Worm (Caenorhabditis elegans) whole organism, L2 larva: ENCODE results near the gene srw-48.

ENCODE experiments used
- R02D3.7 ChIP-seq: fragments of 150-350 bp; optimal IDR thresholded peaks from 2 replicates; lab custom pipeline; 2014; ENCODE audit warnings: missing biosample characterization, missing genetic modification characterization
- alr-1 ChIP-seq: fragments of 150-350 bp; optimal IDR thresholded peaks from 2 replicates; lab custom pipeline; 2014; ENCODE audit warnings: missing biosample characterization, missing genetic modification characterization
- aly-2 ChIP-seq: fragments of 150-350 bp; optimal IDR thresholded peaks from 2 replicates; lab custom pipeline; 2014; ENCODE audit warnings: missing biosample characterization, missing genetic modification characterization
- ceh-82 ChIP-seq: fragments of 150-350 bp; optimal IDR thresholded peaks from 2 replicates; lab custom pipeline; 2014; ENCODE audit warnings: missing biosample characterization, missing genetic modification characterization
- lin-13 ChIP-seq: fragments of 150-350 bp; optimal IDR thresholded peaks from 2 replicates; lab custom pipeline; 2014; ENCODE audit warnings: missing biosample characterization, missing genetic modification reagents, missing genetic modification characterization
- lsy-2 ChIP-seq, 2 experiments: fragments of 150-350 bp in 1 of 2; sonication (generic microtip) in 1 of 2; optimal IDR thresholded peaks; 2 replicates each; lab custom pipeline; 2014 to 2017; ENCODE audit warnings: missing biosample characterization in 2 of 2, missing genetic modification characterization in 2 of 2
- nhr-11 ChIP-seq: fragments of 150-350 bp; optimal IDR thresholded peaks from 2 replicates; lab custom pipeline; 2014; ENCODE audit warnings: missing biosample characterization, missing genetic modification characterization
- nhr-12 ChIP-seq: fragments of 150-350 bp; optimal IDR thresholded peaks from 2 replicates; lab custom pipeline; 2014; ENCODE audit warnings: missing biosample characterization, missing genetic modification characterization
- unc-39 ChIP-seq: fragments of 150-350 bp; optimal IDR thresholded peaks from 2 replicates; lab custom pipeline; 2014; ENCODE audit warnings: missing biosample characterization, missing genetic modification characterization
- zag-1 ChIP-seq: fragments of 150-350 bp; optimal IDR thresholded peaks from 2 replicates; lab custom pipeline; 2014; ENCODE audit warnings: missing biosample characterization, missing genetic modification characterization

ce11 chrV:16446191-16446590 is 25.4 kb downstream of the srw-48 start:
- TF ChIP-seq unc-39 (tag; lab: Kevin White, UChicago) (no peak), zag-1 (tag; lab: Kevin White, UChicago) (no peak), lsy-2 (tag; optimal IDR thresholded peaks at IDR 0.05; lab: Kevin White, UChicago) (no peak), nhr-12 (no peak), lin-13 (GFP tag; lab: Kevin White, UChicago) (no peak), nhr-11 (tag; lab: Kevin White, UChicago) (no peak), aly-2 (no peak), R02D3.7 (tag; lab: Kevin White, UChicago) (no peak), alr-1 (tag; lab: Kevin White, UChicago) (no peak), ceh-82 (tag; lab: Kevin White, UChicago) (no peak)
